Fruit fly (Drosophila melanogaster) Kc167 (cell line): ENCODE results near the gene CG14326.

Experiments
- Myc ChIP-seq: fragments of >200 bp; optimal IDR thresholded peaks from 2 replicates; lab custom pipeline; 2017; ENCODE audit warnings: missing external identifiers
- Sin3A ChIP-seq: fragments of >200 bp; optimal IDR thresholded peaks from 2 replicates; lab custom pipeline; 2018; ENCODE audit warnings: missing external identifiers
- h ChIP-seq: fragments of >200 bp; optimal IDR thresholded peaks from 3 replicates; lab custom pipeline; 2018; ENCODE audit warnings: missing external identifiers
- insv ChIP-seq: fragments of >200 bp; optimal IDR thresholded peaks from 3 replicates; lab custom pipeline; 2018; ENCODE audit warnings: missing external identifiers
- psq ChIP-seq: fragments of >200 bp; optimal IDR thresholded peaks from 2 replicates; lab custom pipeline; 2017; ENCODE audit warnings: missing external identifiers
- ttk ChIP-seq: sonication (Bioruptor generic); optimal IDR thresholded peaks from 2 replicates; lab custom pipeline; 2017; ENCODE audit warnings: missing external identifiers

- TF ChIP-seq ttk (no peak), h (lab: Kevin White, UChicago) (no peak), Sin3A (lab: Kevin White, UChicago) (no peak), psq (lab: Kevin White, UChicago) (no peak), Myc (no peak), insv (lab: Kevin White, UChicago) (no peak)
Measured at dm6 chr3R:17588805-17589204, 30.1 kb upstream of the CG14326 start.
